Fruit fly (Drosophila melanogaster): ENCODE measurements around the gene CG33635.

DNA sequence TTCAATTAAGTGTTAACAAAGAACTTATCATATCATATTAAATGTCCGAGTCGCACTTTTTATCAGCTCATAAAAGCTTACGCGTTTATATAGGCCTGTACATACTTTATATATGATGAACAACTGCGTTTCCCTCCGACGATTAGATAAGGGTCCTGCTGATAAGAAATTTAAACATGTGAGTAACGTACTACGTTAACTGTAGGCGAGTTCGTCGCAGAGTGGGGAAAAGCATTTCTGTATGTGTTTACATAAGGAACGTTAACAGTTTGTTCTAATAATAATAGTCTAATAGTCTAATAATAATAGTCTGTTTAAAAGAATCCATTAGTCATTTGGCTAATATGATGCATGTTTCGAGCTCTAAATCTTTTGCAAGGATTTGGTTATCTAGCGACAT is 11.9 kb upstream of the CG33635 start:
- TF ChIP-seq Mnt (GFP tag; optimal IDR thresholded peaks at IDR 0.05) (no peak), kay (GFP tag; ENCODE audit: borderline replicate concordance) (peak; percentile 89), pad (GFP tag; optimal IDR thresholded peaks at IDR 0.05) (no peak), bab1 (GFP tag; optimal IDR thresholded peaks at IDR 0.05) (peak; percentile 1), CG1620 (GFP tag; optimal IDR thresholded peaks at IDR 0.05) (no peak), toe (GFP tag; optimal IDR thresholded peaks at IDR 0.05) (no peak), CG7101 (tag; optimal IDR thresholded peaks at IDR 0.05) (no peak), tj (GFP tag; optimal IDR thresholded peaks at IDR 0.05) (no peak), Crg-1 (GFP tag; optimal IDR thresholded peaks at IDR 0.05) (no peak), CG7045 (GFP tag; optimal IDR thresholded peaks at IDR 0.05) (no peak), Hr96 (GFP tag; optimal IDR thresholded peaks at IDR 0.05) (no peak)
